Fruit fly (Drosophila melanogaster) whole organism, embryonic: ENCODE measurements around the gene CG10195.

Source experiments
- ATbp ChIP-seq: fragments of 200-800 bp; sonication (Bioruptor generic); optimal IDR thresholded peaks from 2 replicates; lab custom pipeline; 2017; ENCODE audit warnings: missing biosample characterization, mild to moderate bottlenecking, missing genetic modification characterization, missing genetic modification reagents
- CG12769 ChIP-seq: fragments of 200-800 bp; sonication (Bioruptor generic); optimal IDR thresholded peaks from 2 replicates; lab custom pipeline; 2019; ENCODE audit warnings: missing biosample characterization, mild to moderate bottlenecking, missing genetic modification characterization, moderate library complexity
- CG13123 ChIP-seq: fragments of 200-800 bp; sonication (Bioruptor generic); optimal IDR thresholded peaks from 2 replicates; lab custom pipeline; 2016; ENCODE audit warnings: missing biosample characterization, missing genetic modification characterization
- CG14014 ChIP-seq: fragments of 200-800 bp; sonication (Bioruptor generic); IDR thresholded peaks from 2 replicates; pipeline ENCODE4 v1.3.6; 2022; ENCODE audit warnings: missing biosample characterization, missing genetic modification characterization
- CG17912 ChIP-seq: fragments of 200-800 bp; sonication (Bioruptor generic); optimal IDR thresholded peaks from 2 replicates; lab custom pipeline; 2018; ENCODE audit warnings: missing biosample characterization, mild to moderate bottlenecking, missing genetic modification characterization
- CG2116 ChIP-seq: fragments of 200-800 bp; sonication (Bioruptor generic); optimal IDR thresholded peaks from 3 replicates; lab custom pipeline; 2018; ENCODE audit warnings: missing biosample characterization, mild to moderate bottlenecking, missing genetic modification characterization
- CG2129 ChIP-seq: fragments of 200-800 bp; sonication (Bioruptor generic); IDR thresholded peaks from 2 replicates; pipeline ENCODE4 v1.3.6; 2022; ENCODE audit warnings: missing biosample characterization, missing genetic modification characterization; ENCODE audit not compliant: partially characterized antibody
- CG33213 ChIP-seq: fragments of 200-800 bp; sonication (Bioruptor generic); optimal IDR thresholded peaks from 3 replicates; lab custom pipeline; 2016; ENCODE audit warnings: missing biosample characterization, missing genetic modification characterization
- CG33557 ChIP-seq: fragments of 200-800 bp; sonication (Bioruptor generic); optimal IDR thresholded peaks from 2 replicates; lab custom pipeline; 2019; ENCODE audit warnings: missing biosample characterization, mild to moderate bottlenecking, missing genetic modification characterization, moderate library complexity
- CG4360 ChIP-seq: fragments of 200-800 bp; sonication (Bioruptor generic); IDR thresholded peaks from 2 replicates; pipeline ENCODE4 v1.3.6; 2022; ENCODE audit warnings: missing biosample characterization, missing genetic modification characterization
- CG6272 ChIP-seq: fragments of 200-800 bp; sonication (Bioruptor generic); IDR thresholded peaks from 2 replicates; pipeline ENCODE4 v1.3.6; 2022; ENCODE audit warnings: missing biosample characterization, missing genetic modification characterization
- CG7987 ChIP-seq: fragments of 200-800 bp; sonication (Bioruptor generic); optimal IDR thresholded peaks from 2 replicates; lab custom pipeline; 2018; ENCODE audit warnings: missing biosample characterization, mild to moderate bottlenecking, missing genetic modification characterization, moderate library complexity
- CG8765 ChIP-seq: fragments of 200-800 bp; sonication (Bioruptor generic); IDR thresholded peaks from 2 replicates; pipeline ENCODE4 v1.3.6; 2022; ENCODE audit warnings: missing biosample characterization, missing genetic modification characterization
- CG9817 ChIP-seq: fragments of 200-800 bp; sonication (Bioruptor generic); optimal IDR thresholded peaks from 2 replicates; lab custom pipeline; 2018; ENCODE audit warnings: missing biosample characterization, mild to moderate bottlenecking, missing genetic modification characterization, moderate library complexity
- Camta ChIP-seq: fragments of 200-800 bp; sonication (Bioruptor generic); optimal IDR thresholded peaks from 2 replicates; lab custom pipeline; 2016; ENCODE audit warnings: missing biosample characterization, missing genetic modification characterization
- D19B ChIP-seq: fragments of 200-800 bp; sonication (Bioruptor generic); optimal IDR thresholded peaks from 2 replicates; lab custom pipeline; 2017; ENCODE audit warnings: missing biosample characterization, mild to moderate bottlenecking, missing genetic modification characterization
- Deaf1 ChIP-seq: fragments of 200-800 bp; optimal IDR thresholded peaks from 3 replicates; lab custom pipeline; 2019; ENCODE audit warnings: missing biosample characterization, mild to moderate bottlenecking, missing genetic modification characterization, moderate library complexity
- Drgx ChIP-seq: fragments of 200-800 bp; sonication (Bioruptor generic); IDR thresholded peaks from 2 replicates; pipeline ENCODE4 v1.3.6; 2022; ENCODE audit warnings: missing biosample characterization, missing genetic modification characterization
- ERR ChIP-seq: fragments of 200-800 bp; sonication (Bioruptor generic); optimal IDR thresholded peaks from 2 replicates; lab custom pipeline; 2016; ENCODE audit warnings: missing biosample characterization, missing genetic modification characterization
- H2.0 ChIP-seq: fragments of 200-800 bp; sonication (Bioruptor generic); IDR thresholded peaks from 2 replicates; pipeline ENCODE4 v1.3.6; 2022; ENCODE audit warnings: missing biosample characterization, missing genetic modification characterization
- Med ChIP-seq: fragments of 200-800 bp; sonication (Bioruptor generic); peaks from one replicate; lab custom pipeline; 2016; ENCODE audit warnings: missing biosample characterization, missing genetic modification characterization, mild to moderate bottlenecking, inconsistent platforms, moderate library complexity
- Myb ChIP-seq: fragments of 200-800 bp; sonication (Bioruptor generic); optimal IDR thresholded peaks from 2 replicates; lab custom pipeline; 2016; ENCODE audit warnings: missing biosample characterization, missing genetic modification characterization
- Optix ChIP-seq: fragments of 200-800 bp; sonication (Bioruptor generic); IDR thresholded peaks from 3 replicates; pipeline ENCODE4 v1.3.6; 2022; ENCODE audit warnings: missing biosample characterization, missing genetic modification characterization
- PHDP ChIP-seq: fragments of 200-800 bp; sonication (Bioruptor generic); optimal IDR thresholded peaks from 3 replicates; lab custom pipeline; 2018; ENCODE audit warnings: missing biosample characterization, mild to moderate bottlenecking, missing genetic modification characterization, moderate library complexity
- ac ChIP-seq: fragments of 200-800 bp; sonication (Bioruptor generic); optimal IDR thresholded peaks from 3 replicates; lab custom pipeline; 2017; ENCODE audit warnings: missing biosample characterization, mild to moderate bottlenecking, missing genetic modification characterization
- bbx ChIP-seq: fragments of 200-800 bp; sonication (Bioruptor generic); IDR thresholded peaks from 2 replicates; pipeline ENCODE4 v1.3.6; 2022; ENCODE audit warnings: missing biosample characterization, missing genetic modification characterization; ENCODE audit not compliant: partially characterized antibody
- caup ChIP-seq: fragments of 200-800 bp; sonication (Bioruptor generic); optimal IDR thresholded peaks from 3 replicates; lab custom pipeline; 2017; ENCODE audit warnings: missing biosample characterization, mild to moderate bottlenecking, missing genetic modification characterization, moderate library complexity; ENCODE audit not compliant: severe bottlenecking
- ci ChIP-seq: fragments of 200-800 bp; sonication (Bioruptor generic); IDR thresholded peaks from 3 replicates; pipeline ENCODE4 v1.3.6; 2022; ENCODE audit warnings: missing biosample characterization, missing genetic modification characterization
- corto ChIP-seq: fragments of 200-800 bp; sonication (Bioruptor generic); optimal IDR thresholded peaks from 2 replicates; lab custom pipeline; 2016; ENCODE audit warnings: missing biosample characterization, mild to moderate bottlenecking, missing genetic modification characterization, moderate library complexity
- crol ChIP-seq: fragments of 200-800 bp; sonication (Bioruptor generic); IDR thresholded peaks from 2 replicates; pipeline ENCODE4 v1.3.6; 2022; ENCODE audit warnings: missing biosample characterization, missing genetic modification characterization
- dimm ChIP-seq: fragments of 200-800 bp; sonication (Bioruptor generic); IDR thresholded peaks from 2 replicates; pipeline ENCODE4 v1.3.6; 2022; ENCODE audit warnings: missing biosample characterization, missing genetic modification characterization
- disco-r ChIP-seq: fragments of 200-800 bp; sonication (Bioruptor generic); optimal IDR thresholded peaks from 2 replicates; lab custom pipeline; 2016; ENCODE audit warnings: missing biosample characterization, missing genetic modification characterization
- dmrt11E ChIP-seq: fragments of 200-800 bp; sonication (Bioruptor generic); optimal IDR thresholded peaks from 3 replicates; lab custom pipeline; 2018; ENCODE audit warnings: missing biosample characterization, mild to moderate bottlenecking, missing genetic modification characterization, moderate library complexity
- fd96Cb ChIP-seq: fragments of 200-800 bp; sonication (Bioruptor generic); optimal IDR thresholded peaks from 2 replicates; lab custom pipeline; 2018; ENCODE audit warnings: missing biosample characterization, mild to moderate bottlenecking, missing genetic modification characterization, moderate library complexity
- gce ChIP-seq: fragments of 200-800 bp; sonication (Bioruptor generic); IDR thresholded peaks from 3 replicates; pipeline ENCODE4 v1.3.6; 2022; ENCODE audit warnings: missing biosample characterization, missing genetic modification characterization
- grn ChIP-seq: fragments of 200-800 bp; sonication (Bioruptor generic); optimal IDR thresholded peaks from 3 replicates; lab custom pipeline; 2017; ENCODE audit warnings: missing biosample characterization, missing genetic modification characterization
- h ChIP-seq: fragments of >200 bp; optimal IDR thresholded peaks from 2 replicates; lab custom pipeline; 2017
- nau ChIP-seq: fragments of 200-800 bp; sonication (Bioruptor generic); optimal IDR thresholded peaks from 3 replicates; lab custom pipeline; 2017; ENCODE audit warnings: missing biosample characterization, mild to moderate bottlenecking, missing genetic modification characterization, missing genetic modification reagents
- nmo ChIP-seq: fragments of 200-800 bp; sonication (Bioruptor generic); optimal IDR thresholded peaks from 2 replicates; lab custom pipeline; 2018; ENCODE audit warnings: missing biosample characterization, mild to moderate bottlenecking, missing genetic modification characterization, moderate library complexity
- pho ChIP-seq: fragments of 200-800 bp; sonication (Bioruptor generic); optimal IDR thresholded peaks from 2 replicates; lab custom pipeline; 2016; ENCODE audit warnings: missing biosample characterization, missing genetic modification characterization
- prd ChIP-seq, 3 experiments: fragments of >200 bp in 2 of 3; fragments of 200-800 bp in 1 of 3; sonication (Bioruptor generic) in 1 of 3; optimal IDR thresholded peaks in 2 of 3; IDR thresholded peaks in 1 of 3; 2 replicates in 2 of 3; 3 replicates in 1 of 3; pipeline versions ENCODE4 v1.3.6 to Lab custom; 2017 to 2022; ENCODE audit warnings: missing biosample characterization in 1 of 3, missing genetic modification characterization in 1 of 3
- row ChIP-seq: fragments of 200-800 bp; sonication (Bioruptor generic); IDR thresholded peaks from 3 replicates; pipeline ENCODE4 v1.3.6; 2022; ENCODE audit warnings: missing biosample characterization, missing genetic modification characterization
- sens ChIP-seq: fragments of 200-800 bp; sonication (Bioruptor generic); peaks from one replicate; lab custom pipeline; 2016; ENCODE audit warnings: missing biosample characterization, missing genetic modification characterization
- vvl ChIP-seq: fragments of 200-800 bp; sonication (Bioruptor generic); IDR thresholded peaks from 2 replicates; pipeline ENCODE4 v1.3.6; 2022; ENCODE audit warnings: missing biosample characterization, missing genetic modification characterization

Gene CG10195

DNA sequence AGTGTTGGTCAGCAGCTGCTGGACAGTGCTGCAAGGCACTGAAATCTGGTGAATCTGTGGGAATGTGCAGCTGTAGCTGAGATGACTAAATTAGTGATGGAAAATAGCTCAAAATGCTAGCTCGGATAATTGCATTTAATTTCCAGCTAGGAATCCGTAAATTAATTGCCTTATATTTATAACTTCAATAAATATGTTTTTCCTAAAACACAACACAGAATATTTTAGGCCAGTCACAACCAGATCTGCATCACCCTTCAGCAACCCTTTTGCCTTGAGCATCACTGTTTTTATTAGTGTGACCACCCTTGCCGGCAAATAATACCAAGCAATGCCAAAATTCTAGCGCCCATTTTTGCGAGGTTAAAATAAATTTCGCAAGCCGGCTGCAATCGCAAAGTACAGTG, 39.8 kb downstream of the CG10195 start, which contains the start of gene Hs2st (continued):
- TF ChIP-seq ATbp (GFP tag; lab: Kevin White, UChicago) (peak; percentile 78), D19B (GFP tag; lab: Kevin White, UChicago) (peak; percentile 80), CG12769 (tag; lab: Kevin White, UChicago) (peak; percentile 96), nau (no peak), Camta (GFP tag; lab: Kevin White, UChicago) (peak; percentile 90), H2.0 (GFP tag; lab: Robert Waterston, UW) (peak; percentile 90), CG6272 (GFP tag; lab: Robert Waterston, UW) (peak; percentile 95), ac (GFP tag; lab: Kevin White, UChicago) (peak; percentile 59), Optix (GFP tag; lab: Robert Waterston, UW) (peak; percentile 90), CG13123 (GFP tag; lab: Kevin White, UChicago) (peak; percentile 90), CG17912 (GFP tag; lab: Kevin White, UChicago) (peak; percentile 57), row (peak; percentile 98)
- TF ChIP-seq, all 482 proteins: peak for 429

DNA sequence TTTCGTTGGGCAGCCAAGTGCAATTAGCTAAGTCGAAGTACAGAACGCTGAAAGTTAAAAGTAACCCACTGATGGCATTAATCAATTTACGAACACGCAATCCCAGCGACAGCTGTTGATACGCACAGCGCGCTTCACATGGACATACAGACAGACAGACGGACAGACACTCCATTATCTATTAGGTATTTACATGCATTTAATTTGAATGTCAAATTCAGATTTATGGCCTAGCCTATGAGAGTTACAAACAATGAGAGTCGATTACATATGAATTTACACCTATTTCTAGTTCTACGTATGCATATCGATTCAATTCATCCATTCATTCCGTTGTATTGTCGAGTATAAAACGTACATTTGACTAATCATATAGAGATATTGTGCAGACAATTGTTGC, 41.9 kb downstream of the CG10195 start, which contains the start of gene CG10237:
TSS of gene CG10237 (minus strand) at position 101 of the 400 bp plus-strand sequence.
- TF ChIP-seq Med (peak; percentile 47), ci (GFP tag; lab: Robert Waterston, UW) (0 out of 3 replicates have a peak, but pooled peaks have one; percentile 39), caup (GFP tag; lab: Kevin White, UChicago) (no peak), h (no peak)

DNA sequence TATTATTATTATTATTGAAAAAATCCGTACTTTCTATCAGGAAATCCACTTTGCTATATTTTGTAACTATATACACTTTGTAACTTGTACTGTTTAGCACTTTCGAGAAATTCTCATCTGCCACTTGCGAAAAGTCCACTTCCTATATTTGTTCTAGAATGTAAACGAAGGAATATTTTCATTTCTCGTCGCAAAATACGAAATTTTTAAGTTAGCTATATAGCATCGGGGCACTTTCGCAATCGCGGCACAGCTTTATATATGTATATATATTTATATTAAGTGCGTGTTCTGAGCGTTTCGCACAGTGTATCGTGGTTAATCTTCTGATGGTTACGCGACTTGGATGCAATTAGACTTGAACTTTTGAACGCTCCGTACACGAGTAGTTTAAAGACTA, 42.7 kb downstream of the CG10195 start, which contains the start of gene RanGAP:
TSS of gene RanGAP (plus strand) at position 169 of the 400 bp plus-strand sequence.
- TF ChIP-seq CG33557 (GFP tag; lab: Kevin White, UChicago) (no peak), Drgx (peak; percentile 44; the same call in 1 of the 2 replicates), CG2129 (GFP tag; lab: Robert Waterston, UW) (no peak)

DNA sequence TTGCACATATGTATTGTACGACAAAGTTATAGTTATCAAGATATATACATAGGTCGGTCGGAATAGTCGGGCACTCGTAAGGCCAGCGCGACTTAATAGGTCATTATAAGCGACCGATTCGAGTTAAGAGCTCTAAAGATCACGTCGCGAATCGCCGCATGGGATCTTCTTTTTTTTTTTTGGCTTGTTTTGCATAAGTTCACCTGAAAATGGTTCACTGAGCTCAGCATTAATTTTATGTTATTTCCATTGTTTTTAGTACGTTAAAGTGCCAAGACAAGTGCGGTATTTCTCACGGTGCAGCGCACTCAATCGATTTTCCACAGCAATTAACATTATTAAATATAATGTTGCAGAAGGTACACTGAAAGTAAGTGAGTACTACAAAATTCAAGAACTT, 43.2 kb downstream of the CG10195 start:
- TF ChIP-seq CG14014 (no peak), sens (GFP tag; lab: Kevin White, UChicago) (peak; percentile 20)

DNA sequence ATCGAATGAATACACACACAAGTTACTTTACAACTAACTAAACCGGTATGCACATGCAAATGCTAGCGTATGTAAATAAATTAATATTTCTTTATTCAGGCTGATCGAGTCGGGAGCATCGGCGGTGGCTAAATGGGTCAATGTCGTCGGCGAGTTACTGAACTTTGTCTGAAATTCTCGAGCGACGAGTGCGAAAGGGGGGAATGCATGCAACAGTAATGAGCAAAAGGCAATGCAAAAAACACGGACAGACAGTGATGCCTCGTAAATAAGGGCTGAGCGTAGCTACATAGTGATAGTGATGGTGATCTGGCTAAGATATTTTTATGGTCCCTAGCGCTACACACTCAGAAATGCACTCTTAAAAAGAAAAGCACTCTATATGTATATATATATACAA, 43.8 kb downstream of the CG10195 start:
- TF ChIP-seq dimm (GFP tag; lab: Robert Waterston, UW) = no peak
- peak; percentile 34; the same call in 1 of the 2 replicates for TF ChIP-seq vvl (GFP tag; lab: Robert Waterston, UW)
- TF ChIP-seq CG33213 = no peak
- no peak for TF ChIP-seq CG2116
- TF ChIP-seq Myb = no peak
- no peak for TF ChIP-seq CG4360
- no peak for TF ChIP-seq CG8765 (GFP tag; lab: Robert Waterston, UW)
- no peak for TF ChIP-seq prd (optimal IDR thresholded peaks at IDR 0.05; lab: Kevin White, UChicago)
- TF ChIP-seq prd (GFP tag; IDR thresholded peaks at IDR 0.05; lab: Robert Waterston, UW) = no peak
- TF ChIP-seq nmo (GFP tag; lab: Kevin White, UChicago) = no peak
- TF ChIP-seq CG17912 (GFP tag; lab: Kevin White, UChicago) = no peak
- no peak for TF ChIP-seq ERR (GFP tag; lab: Kevin White, UChicago)
- TF ChIP-seq row = peak; percentile 38; the same call in 1 of the 3 replicates
- no peak for TF ChIP-seq gce
- TF ChIP-seq bbx = 0 out of 2 replicates have a peak, but pooled peaks have one; percentile 29
- TF ChIP-seq corto (GFP tag; lab: Kevin White, UChicago) = no peak
- no peak for TF ChIP-seq dmrt11E (tag; lab: Kevin White, UChicago)
- no peak for TF ChIP-seq Deaf1
- no peak for TF ChIP-seq CG9817 (tag; lab: Kevin White, UChicago)
- TF ChIP-seq pho (GFP tag; lab: Kevin White, UChicago) = no peak
- no peak for TF ChIP-seq fd96Cb (tag; lab: Kevin White, UChicago)
- TF ChIP-seq PHDP (tag; lab: Kevin White, UChicago) = no peak
- no peak for TF ChIP-seq CG7987 (GFP tag; lab: Kevin White, UChicago)
- TF ChIP-seq grn (GFP tag; lab: Kevin White, UChicago) = no peak
- no peak for TF ChIP-seq disco-r (GFP tag; lab: Kevin White, UChicago)
- TF ChIP-seq crol (GFP tag; lab: Robert Waterston, UW) = peak; percentile 20; the same call in 1 of the 2 replicates
